Worm (Caenorhabditis elegans): ENCODE data around the gene C34F11.5.
"Not testable (repeated sequence)": the region's sequence is repeated elsewhere in the genome, so short reads cannot be mapped to it uniquely, and the experiment has no call there.

The C34F11.5 gene

ce11 chrII:5195504-5195903 lies at the start of gene C34F11.5:
Gene C34F11.5 (plus strand): TSS chrII:5195804.
- TF ChIP-seq dao-5 (tag; optimal IDR thresholded peaks at IDR 0.05) (no peak), W03F9.2 (tag; optimal IDR thresholded peaks at IDR 0.05) (no peak), him-1 (tag; optimal IDR thresholded peaks at IDR 0.05) (no peak)

ce11 chrII:5148349-5148748 lies 47.3 kb upstream of the C34F11.5 start, which contains the start of gene F58A6.5:
Gene F58A6.5 (minus strand): TSS chrII:5148449.
- no peak for TF ChIP-seq dao-5 (tag; optimal IDR thresholded peaks at IDR 0.05)
- no peak for TF ChIP-seq W03F9.2 (tag; optimal IDR thresholded peaks at IDR 0.05)
- TF ChIP-seq him-1 (tag; optimal IDR thresholded peaks at IDR 0.05): no peak

- TF ChIP-seq dao-5 (tag; optimal IDR thresholded peaks at IDR 0.05): no peak
- no peak for TF ChIP-seq W03F9.2 (tag; optimal IDR thresholded peaks at IDR 0.05)
- TF ChIP-seq him-1 (tag; optimal IDR thresholded peaks at IDR 0.05): no peak
Measured at ce11 chrII:5150829-5151228, 44.8 kb upstream of the C34F11.5 start, which contains the start of gene srb-16. Gene srb-16 (minus strand): TSS chrII:5150929.

- no peak for TF ChIP-seq him-1 (tag; optimal IDR thresholded peaks at IDR 0.05)
- no peak for TF ChIP-seq W03F9.2 (tag; optimal IDR thresholded peaks at IDR 0.05)
- TF ChIP-seq dao-5 (tag; optimal IDR thresholded peaks at IDR 0.05): no peak
Measured at ce11 chrII:5154540-5154939, 41.1 kb upstream of the C34F11.5 start, which contains the start of gene srb-12. Gene srb-12 (minus strand): TSS chrII:5154640.

ce11 chrII:5156983-5157382 lies 38.6 kb upstream of the C34F11.5 start, which contains the start of gene msp-45:
Gene msp-45 (minus strand): TSS chrII:5157083.
- no peak for TF ChIP-seq him-1 (tag; optimal IDR thresholded peaks at IDR 0.05)
- TF ChIP-seq dao-5 (tag; optimal IDR thresholded peaks at IDR 0.05): no peak
- TF ChIP-seq W03F9.2 (tag; optimal IDR thresholded peaks at IDR 0.05): no peak

ce11 chrII:5157525-5157924 lies 38.1 kb upstream of the C34F11.5 start, which contains the start of gene srb-13:
Gene srb-13 (minus strand): TSS chrII:5157625.
- TF ChIP-seq dao-5 (tag; optimal IDR thresholded peaks at IDR 0.05): no peak
- TF ChIP-seq W03F9.2 (tag; optimal IDR thresholded peaks at IDR 0.05): no peak
- no peak for TF ChIP-seq him-1 (tag; optimal IDR thresholded peaks at IDR 0.05)

ce11 chrII:5158774-5159173 lies 36.8 kb upstream of the C34F11.5 start, which contains the start of gene F58A6.9:
Gene F58A6.9 (minus strand): TSS chrII:5158874.
- TF ChIP-seq him-1, dao-5, W03F9.2 (tag; optimal IDR thresholded peaks at IDR 0.05): not testable (repeated sequence)

ce11 chrII:5161102-5161501 lies 34.5 kb upstream of the C34F11.5 start, which contains the start of gene C27D6.11:
Gene C27D6.11 (minus strand): TSS chrII:5161202.
- TF ChIP-seq W03F9.2 (tag; optimal IDR thresholded peaks at IDR 0.05) (no peak), him-1 (tag; optimal IDR thresholded peaks at IDR 0.05) (no peak)

- TF ChIP-seq W03F9.2 (tag; optimal IDR thresholded peaks at IDR 0.05) (no peak), him-1 (tag; optimal IDR thresholded peaks at IDR 0.05) (no peak), dao-5 (tag; optimal IDR thresholded peaks at IDR 0.05) (no peak)
Measured at ce11 chrII:5163283-5163682, 32.3 kb upstream of the C34F11.5 start, which contains the start of gene srb-5. Gene srb-5 (minus strand): TSS chrII:5163383.

- no peak for TF ChIP-seq W03F9.2 (tag; optimal IDR thresholded peaks at IDR 0.05)
- no peak for TF ChIP-seq dao-5 (tag; optimal IDR thresholded peaks at IDR 0.05)
- no peak for TF ChIP-seq him-1 (tag; optimal IDR thresholded peaks at IDR 0.05)
Measured at ce11 chrII:5166738-5167137, 28.9 kb upstream of the C34F11.5 start, which contains the start of gene srb-3. Gene srb-3 (minus strand): TSS chrII:5166838.

ce11 chrII:5170932-5171331 lies 24.7 kb upstream of the C34F11.5 start, which contains the start of gene srb-1:
Gene srb-1 (minus strand): TSS chrII:5171032.
- TF ChIP-seq W03F9.2 (tag; optimal IDR thresholded peaks at IDR 0.05) (no peak), dao-5 (tag; optimal IDR thresholded peaks at IDR 0.05) (no peak), him-1 (tag; optimal IDR thresholded peaks at IDR 0.05) (no peak)

ce11 chrII:5171610-5172009 lies 24.0 kb upstream of the C34F11.5 start, which contains the start of gene C27D6.15:
Gene C27D6.15 (plus strand): TSS chrII:5171910.
- TF ChIP-seq W03F9.2 (tag; optimal IDR thresholded peaks at IDR 0.05): no peak
- no peak for TF ChIP-seq dao-5 (tag; optimal IDR thresholded peaks at IDR 0.05)
- TF ChIP-seq him-1 (tag; optimal IDR thresholded peaks at IDR 0.05): no peak

- TF ChIP-seq him-1 (tag; optimal IDR thresholded peaks at IDR 0.05) (no peak), dao-5 (tag; optimal IDR thresholded peaks at IDR 0.05) (no peak), W03F9.2 (tag; optimal IDR thresholded peaks at IDR 0.05) (no peak)
Measured at ce11 chrII:5172451-5172850, 23.2 kb upstream of the C34F11.5 start, which contains the start of gene C27D6.1. Gene C27D6.1 (plus strand): TSS chrII:5172751.

ce11 chrII:5174370-5174769 lies 21.2 kb upstream of the C34F11.5 start, which contains the start of gene C27D6.3:
Gene C27D6.3 (minus strand): TSS chrII:5174470.
- no peak for TF ChIP-seq dao-5 (tag; optimal IDR thresholded peaks at IDR 0.05)
- no peak for TF ChIP-seq him-1 (tag; optimal IDR thresholded peaks at IDR 0.05)
- TF ChIP-seq W03F9.2 (tag; optimal IDR thresholded peaks at IDR 0.05): no peak
